Worm (Caenorhabditis elegans): ENCODE data around the gene lmd-5.

The lmd-5 gene

DNA sequence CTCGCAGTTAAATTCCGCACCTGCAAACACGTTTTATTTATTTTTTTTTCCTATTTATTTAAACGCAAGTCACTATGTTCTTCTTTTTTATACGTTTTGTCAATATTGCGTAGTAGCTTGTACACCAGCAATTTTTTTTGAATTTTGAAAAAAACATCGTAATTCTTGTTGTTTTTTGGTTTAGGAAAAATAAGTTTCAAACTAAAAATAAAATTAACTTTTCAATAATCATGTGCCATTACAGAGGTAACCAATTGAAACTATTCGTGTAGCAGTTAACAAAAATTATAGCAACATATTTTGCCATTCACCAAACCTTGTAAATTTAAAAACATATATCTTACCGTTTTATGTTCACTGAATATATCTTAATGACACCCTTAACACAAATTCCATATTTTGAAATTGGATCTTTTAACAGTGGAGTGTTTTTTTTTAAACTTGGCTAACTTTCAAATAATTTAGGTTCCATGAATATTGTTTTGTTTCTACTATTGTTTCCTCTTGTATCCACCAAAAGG, at the start of gene lmd-5:
TSS of gene lmd-5 (plus strand) at position 471 of the 521 bp plus-strand sequence.
- TF ChIP-seq B0261.1 (tag; optimal IDR thresholded peaks at IDR 0.05) (no peak), madf-6 (GFP tag; IDR thresholded peaks at IDR 0.05) (no peak), K11D2.4 (GFP tag; IDR thresholded peaks at IDR 0.05) (no peak), T26A5.8 (tag; optimal IDR thresholded peaks at IDR 0.05) (no peak), let-526 (GFP tag; IDR thresholded peaks at IDR 0.05) (no peak), F37B4.10 (GFP tag; IDR thresholded peaks at IDR 0.05) (no peak), mxl-1 (tag; optimal IDR thresholded peaks at IDR 0.05) (no peak), B0035.1 (tag; optimal IDR thresholded peaks at IDR 0.05) (no peak), pha-4 (tag; optimal IDR thresholded peaks at IDR 0.05) (no peak), hsf-1 (GFP tag; IDR thresholded peaks at IDR 0.05) (no peak), gei-17 (GFP tag; optimal IDR thresholded peaks at IDR 0.05) (no peak), zfh-2 (GFP tag; conservative IDR thresholded peaks at IDR 0.05) (no peak), ceh-79 (tag; optimal IDR thresholded peaks at IDR 0.05) (no peak)

DNA sequence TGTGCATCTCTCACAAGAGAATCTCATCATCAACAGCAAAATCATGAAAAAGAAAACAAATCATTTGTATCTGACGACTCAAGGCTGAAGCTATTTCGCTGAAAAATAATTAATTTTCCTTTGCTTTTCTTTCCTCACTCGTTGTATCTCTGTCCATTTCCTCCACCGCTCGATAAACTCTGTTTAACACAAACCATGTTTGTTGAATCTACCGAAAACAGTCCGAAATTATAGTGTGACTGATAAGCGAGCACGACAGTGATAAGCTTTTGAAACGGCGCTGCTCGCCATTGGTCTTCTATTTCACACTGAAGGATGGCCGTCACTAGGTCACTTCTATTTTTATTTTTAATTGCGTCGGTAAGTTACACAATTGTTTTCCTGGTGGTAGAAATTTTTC, 47.8 kb upstream of the lmd-5 start, which contains the start of gene npa-1:
TSS of gene npa-1 (plus strand) at position 142 of the 400 bp plus-strand sequence.
- TF ChIP-seq zim-3 (tag; optimal IDR thresholded peaks at IDR 0.05) = no peak
- TF ChIP-seq lin-40 (tag; optimal IDR thresholded peaks at IDR 0.05) = no peak
- TF ChIP-seq die-1 (tag; optimal IDR thresholded peaks at IDR 0.05) = no peak
- peak; percentile 80 for TF ChIP-seq nhr-80 (tag; optimal IDR thresholded peaks at IDR 0.05)
- TF ChIP-seq fkh-3 (tag; optimal IDR thresholded peaks at IDR 0.05) = no peak
- TF ChIP-seq B0336.3 (GFP tag; IDR thresholded peaks at IDR 0.05) = no peak

DNA sequence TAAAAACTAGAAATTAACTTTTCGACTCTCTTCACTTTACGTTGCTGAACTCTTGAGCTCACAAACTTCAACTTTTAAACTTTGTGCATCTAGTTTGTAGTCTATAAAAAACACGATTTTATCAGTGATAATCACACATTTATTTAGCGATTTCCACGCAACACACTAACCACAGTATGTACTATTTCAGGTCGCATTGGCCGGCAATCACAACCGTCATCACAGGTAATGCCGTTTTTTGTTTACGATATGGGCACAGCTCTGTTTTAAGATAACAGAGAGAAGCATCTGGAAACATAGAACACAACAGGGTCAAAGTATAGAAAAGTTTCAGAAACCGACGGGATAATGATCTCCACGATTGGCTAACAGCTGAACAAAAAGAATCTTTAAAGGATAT, 47.3 kb upstream of the lmd-5 start:
- TF ChIP-seq F57C9.4 (tag; optimal IDR thresholded peaks at IDR 0.05) (no peak), let-526 (GFP tag; IDR thresholded peaks at IDR 0.05) (no peak), cebp-1 (GFP tag; IDR thresholded peaks at IDR 0.05) (0 out of 2 replicates have a peak, but pooled peaks have one; percentile 11), cebp-1 (tag; optimal IDR thresholded peaks at IDR 0.05) (peak; percentile 6), cebp-2 (GFP tag; IDR thresholded peaks at IDR 0.05) (no peak), zfh-2 (GFP tag; conservative IDR thresholded peaks at IDR 0.05) (no peak), mcd-1 (GFP tag; IDR thresholded peaks at IDR 0.05) (no peak), ZK185.1 (tag; optimal IDR thresholded peaks at IDR 0.05; ENCODE audit: poor library complexity, severe bottlenecking) (peak; percentile 32), mes-4 (tag; optimal IDR thresholded peaks at IDR 0.05) (no peak), sdz-38 (tag; optimal IDR thresholded peaks at IDR 0.05) (no peak), attf-3 (GFP tag; conservative IDR thresholded peaks at IDR 0.05) (no peak), egl-44 (GFP tag; IDR thresholded peaks at IDR 0.05) (no peak)

DNA sequence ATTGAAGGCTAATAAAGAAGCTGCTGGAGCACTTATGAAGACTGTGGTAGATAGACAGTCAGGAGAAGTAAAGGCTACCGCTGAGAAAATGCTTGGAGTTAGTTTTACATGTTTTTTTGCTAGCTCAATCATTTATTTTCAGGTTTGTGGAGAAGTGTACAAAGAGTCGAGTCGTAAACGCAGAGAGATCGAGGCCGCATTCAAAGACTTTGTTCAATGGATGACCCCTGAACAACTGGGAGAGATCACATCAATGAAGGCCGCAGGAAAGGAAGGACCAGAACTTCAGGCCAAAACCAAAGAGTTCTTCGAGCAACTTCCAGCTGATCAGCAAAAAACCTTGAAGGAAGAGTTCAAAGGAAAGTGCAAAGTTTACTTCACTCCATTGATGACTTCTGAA, 44.7 kb upstream of the lmd-5 start:
- no peak for TF ChIP-seq zim-3 (tag; optimal IDR thresholded peaks at IDR 0.05)
- 0 out of 2 replicates have a peak, but pooled peaks have one; percentile 13 for TF ChIP-seq Y53G8AR.9 (GFP tag; conservative IDR thresholded peaks at IDR 0.05)

DNA sequence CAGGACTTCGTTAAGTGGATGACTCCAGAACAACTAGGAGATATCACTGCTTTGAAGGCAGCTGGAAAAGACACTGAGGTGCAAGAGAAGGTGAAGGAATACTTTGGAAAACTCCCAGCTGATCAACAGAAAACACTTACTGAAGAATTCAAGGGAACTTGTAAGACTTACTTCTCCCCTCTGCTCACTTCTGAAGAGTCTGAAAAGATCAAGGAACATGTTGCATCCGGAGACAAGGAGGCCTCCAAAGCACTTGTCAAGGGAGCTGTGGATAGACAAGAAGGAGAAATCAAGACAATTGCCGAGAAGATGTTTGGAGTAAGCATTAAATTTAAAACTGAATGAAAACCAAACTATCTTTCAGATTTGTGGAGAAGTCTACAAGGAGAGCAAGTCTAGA, 44.1 kb upstream of the lmd-5 start:
- TF ChIP-seq ceh-100 (GFP tag; IDR thresholded peaks at IDR 0.05) (no peak), him-1 (tag; optimal IDR thresholded peaks at IDR 0.05) (no peak), hmg-1.2 (GFP tag; IDR thresholded peaks at IDR 0.05) (no peak), nhr-120 (GFP tag; IDR thresholded peaks at IDR 0.05) (no peak), efl-1 (GFP tag; optimal IDR thresholded peaks at IDR 0.05) (no peak), pbrm-1 (GFP tag; IDR thresholded peaks at IDR 0.05) (no peak), lin-35 (GFP tag; optimal IDR thresholded peaks at IDR 0.05) (no peak)
